Worm (Caenorhabditis elegans): ENCODE measurements around the gene srw-133.
"Not testable (repeated sequence)": the region's sequence is repeated elsewhere in the genome, so short reads cannot be mapped to it uniquely, and the experiment has no call there.

DNA sequence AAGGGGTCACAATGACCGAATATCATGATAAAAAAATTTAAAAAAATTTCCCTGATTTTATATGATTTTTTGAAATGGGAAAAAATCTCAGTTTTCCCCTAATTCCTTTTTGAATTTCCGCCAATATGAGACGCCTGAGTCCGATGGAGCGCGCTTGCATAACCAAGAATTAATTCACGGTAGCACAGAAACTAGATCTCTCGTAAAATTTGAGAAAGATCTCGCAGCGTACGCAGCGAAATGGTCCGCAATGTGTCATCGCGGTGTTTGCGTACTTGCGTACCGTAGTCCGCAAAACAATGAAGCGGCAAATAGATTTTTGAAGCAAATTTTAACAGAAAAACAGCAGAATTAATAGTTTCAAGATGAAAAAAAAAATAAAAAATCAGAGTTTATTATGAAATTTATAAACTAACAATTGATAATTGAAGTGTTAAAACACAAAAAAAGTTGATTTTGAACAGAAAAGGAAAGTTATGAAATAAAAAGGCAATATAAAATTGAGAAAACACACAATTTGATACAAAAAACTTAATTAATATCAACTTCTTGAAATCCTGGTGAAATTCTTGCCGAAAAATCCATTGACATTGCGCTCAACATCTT is 50.9 kb downstream of the srw-133 start:
- TF ChIP-seq jun-1, irx-1, C16A3.4, nhr-237 (tag; optimal IDR thresholded peaks at IDR 0.05): not testable (repeated sequence)
